Worm (Caenorhabditis elegans) whole organism, L4 larva: ENCODE measurements around the gene srt-11.

Source experiments
- lin-39 ChIP-seq: fragments of 150-350 bp; optimal IDR thresholded peaks from 2 replicates; lab custom pipeline; 2014; ENCODE audit warnings: missing biosample characterization, missing genetic modification reagents, missing genetic modification characterization
- nhr-237 ChIP-seq: sonication (generic microtip); optimal IDR thresholded peaks from 2 replicates; lab custom pipeline; 2017; ENCODE audit warnings: missing biosample characterization, missing genetic modification characterization

DNA sequence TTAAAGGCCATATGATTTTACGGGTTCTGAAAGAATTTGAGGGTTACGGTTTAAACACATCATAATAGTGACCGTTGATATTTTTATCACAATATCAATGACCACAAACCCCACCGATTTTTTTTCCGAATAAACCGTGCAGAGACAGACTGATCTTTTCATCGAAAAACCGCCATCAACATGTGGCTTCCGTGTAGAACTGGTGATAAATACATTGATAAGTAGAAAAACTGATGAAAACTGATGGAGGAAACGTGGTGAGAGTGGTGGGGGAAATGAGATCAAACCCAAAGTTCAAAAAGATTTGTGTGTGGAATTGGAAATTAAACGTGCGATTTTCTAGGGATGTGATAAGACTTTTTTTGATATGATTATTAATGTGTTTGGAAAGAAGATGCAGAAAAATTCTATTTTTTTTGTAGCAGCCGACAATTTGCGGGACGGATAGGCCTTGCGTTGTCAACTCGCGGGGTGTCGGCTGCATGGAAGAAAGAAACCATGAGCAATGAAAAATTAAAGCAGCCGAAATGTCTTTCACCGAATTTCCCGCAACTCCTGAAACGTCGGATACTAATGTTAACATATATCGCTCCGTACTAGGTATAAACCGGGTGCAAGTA is 32.9 kb downstream of the srt-11 start:
- no peak for TF ChIP-seq lin-39 (tag; lab: Kevin White, UChicago)
- TF ChIP-seq nhr-237, result no peak
